Worm (Caenorhabditis elegans) whole organism, mixed stage, embryonic: ENCODE data around the gene F55G7.1.

Experiments
- M03D4.4 ChIP-seq: sonication (generic microtip); optimal IDR thresholded peaks from 2 replicates; lab custom pipeline; 2017; ENCODE audit warnings: mild to moderate bottlenecking, missing genetic modification characterization, missing compliant biosample characterization
- bed-3 ChIP-seq: fragments of 200-800 bp; sonication (Bioruptor generic); optimal IDR thresholded peaks from 3 replicates; lab custom pipeline; 2018; ENCODE audit warnings: mild to moderate bottlenecking, missing genetic modification characterization, moderate library complexity, missing compliant biosample characterization
- blmp-1 ChIP-seq: fragments of 150-350 bp; optimal IDR thresholded peaks from 2 replicates; lab custom pipeline; 2014; ENCODE audit warnings: missing biosample characterization, missing genetic modification characterization
- ceh-39 ChIP-seq: fragments of 150-350 bp; optimal IDR thresholded peaks from 2 replicates; lab custom pipeline; 2014; ENCODE audit warnings: missing biosample characterization, missing genetic modification characterization
- ceh-43 ChIP-seq: fragments of 200-800 bp; sonication (Bioruptor generic); optimal IDR thresholded peaks from 2 replicates; lab custom pipeline; 2018; ENCODE audit warnings: mild to moderate bottlenecking, missing genetic modification characterization, moderate library complexity, missing compliant biosample characterization
- ceh-83 ChIP-seq: fragments of 200-800 bp; sonication (Bioruptor generic); optimal IDR thresholded peaks from 2 replicates; lab custom pipeline; 2018; ENCODE audit warnings: mild to moderate bottlenecking, missing genetic modification characterization, missing compliant biosample characterization
- ces-1 ChIP-seq: fragments of 150-350 bp; optimal IDR thresholded peaks from 2 replicates; lab custom pipeline; 2014; ENCODE audit warnings: missing biosample characterization, missing genetic modification reagents, missing genetic modification characterization
- cnd-1 ChIP-seq: fragments of 200-800 bp; sonication (Bioruptor generic); optimal IDR thresholded peaks from 2 replicates; lab custom pipeline; 2018; ENCODE audit warnings: mild to moderate bottlenecking, missing genetic modification characterization, missing compliant biosample characterization
- drap-1 ChIP-seq: fragments of 200-800 bp; sonication (Bioruptor generic); optimal IDR thresholded peaks from 3 replicates; lab custom pipeline; 2018; ENCODE audit warnings: mild to moderate bottlenecking, missing genetic modification characterization, missing compliant biosample characterization
- elt-1 ChIP-seq: sonication (generic microtip); optimal IDR thresholded peaks from 2 replicates; lab custom pipeline; 2017; ENCODE audit warnings: missing genetic modification characterization, mild to moderate bottlenecking, missing compliant biosample characterization, antibody characterized with exemption, moderate library complexity, borderline replicate concordance; ENCODE audit not compliant: insufficient read depth
- elt-3 ChIP-seq: fragments of 150-350 bp; optimal IDR thresholded peaks from 2 replicates; lab custom pipeline; 2014; ENCODE audit warnings: missing biosample characterization, missing genetic modification characterization
- flh-1 ChIP-seq: fragments of 200-800 bp; sonication (Bioruptor generic); optimal IDR thresholded peaks from 2 replicates; lab custom pipeline; 2018; ENCODE audit warnings: mild to moderate bottlenecking, missing genetic modification characterization, moderate library complexity, missing compliant biosample characterization
- ham-2 ChIP-seq: fragments of 200-800 bp; sonication (Bioruptor generic); optimal IDR thresholded peaks from 2 replicates; lab custom pipeline; 2018; ENCODE audit warnings: mild to moderate bottlenecking, missing genetic modification characterization, missing compliant biosample characterization
- hlh-1 ChIP-seq: fragments of 150-350 bp; optimal IDR thresholded peaks from 2 replicates; lab custom pipeline; 2014; ENCODE audit warnings: missing biosample characterization, missing genetic modification reagents, missing genetic modification characterization
- lin-13 ChIP-seq: fragments of 150-350 bp; optimal IDR thresholded peaks from 2 replicates; lab custom pipeline; 2014; ENCODE audit warnings: missing biosample characterization, missing genetic modification characterization
- lin-32 ChIP-seq: fragments of 200-800 bp; sonication (Bioruptor generic); optimal IDR thresholded peaks from 2 replicates; lab custom pipeline; 2018; ENCODE audit warnings: mild to moderate bottlenecking, missing genetic modification characterization, missing compliant biosample characterization
- lsy-2 ChIP-seq: fragments of 150-350 bp; optimal IDR thresholded peaks from 2 replicates; lab custom pipeline; 2014; ENCODE audit warnings: missing biosample characterization, missing genetic modification characterization
- mab-5 ChIP-seq: fragments of 150-350 bp; optimal IDR thresholded peaks from 2 replicates; lab custom pipeline; 2014; ENCODE audit warnings: missing biosample characterization, missing genetic modification characterization
- mep-1 ChIP-seq: fragments of 150-350 bp; optimal IDR thresholded peaks from 2 replicates; lab custom pipeline; 2017; ENCODE audit warnings: missing biosample characterization, missing genetic modification reagents, missing genetic modification characterization, inconsistent platforms
- mls-2 ChIP-seq: sonication (generic microtip); optimal IDR thresholded peaks from 2 replicates; lab custom pipeline; 2016; ENCODE audit warnings: mild to moderate bottlenecking, missing genetic modification characterization, moderate library complexity, missing compliant biosample characterization
- nhr-12 ChIP-seq: fragments of 150-350 bp; optimal IDR thresholded peaks from 2 replicates; lab custom pipeline; 2014; ENCODE audit warnings: missing biosample characterization, missing genetic modification characterization
- nhr-2 ChIP-seq: fragments of 150-350 bp; optimal IDR thresholded peaks from 2 replicates; lab custom pipeline; 2014; ENCODE audit warnings: missing biosample characterization, missing genetic modification characterization
- nhr-237 ChIP-seq: fragments of 150-350 bp; optimal IDR thresholded peaks from 2 replicates; lab custom pipeline; 2014; ENCODE audit warnings: missing biosample characterization, missing genetic modification characterization
- nhr-28 ChIP-seq: fragments of 150-350 bp; optimal IDR thresholded peaks from 2 replicates; lab custom pipeline; 2014; ENCODE audit warnings: missing biosample characterization, missing genetic modification characterization
- nhr-76 ChIP-seq: sonication (generic microtip); optimal IDR thresholded peaks from 2 replicates; lab custom pipeline; 2017; ENCODE audit warnings: missing biosample characterization, missing genetic modification characterization
- pha-4 ChIP-seq: fragments of 150-350 bp; optimal IDR thresholded peaks from 2 replicates; lab custom pipeline; 2018; ENCODE audit warnings: missing biosample characterization, missing genetic modification reagents, missing genetic modification characterization
- sem-2 ChIP-seq: fragments of 200-800 bp; sonication (Bioruptor generic); optimal IDR thresholded peaks from 2 replicates; lab custom pipeline; 2018; ENCODE audit warnings: mild to moderate bottlenecking, missing genetic modification characterization, missing compliant biosample characterization
- snpc-4 ChIP-seq: fragments of 150-350 bp; optimal IDR thresholded peaks from 2 replicates; lab custom pipeline; 2014; ENCODE audit warnings: missing biosample characterization, missing genetic modification characterization
- sptf-1 ChIP-seq: sonication (generic microtip); optimal IDR thresholded peaks from 2 replicates; lab custom pipeline; 2017; ENCODE audit warnings: mild to moderate bottlenecking, missing genetic modification characterization, moderate library complexity, missing compliant biosample characterization
- tbx-8 ChIP-seq: fragments of 200-800 bp; sonication (Bioruptor generic); optimal IDR thresholded peaks from 2 replicates; lab custom pipeline; 2018; ENCODE audit warnings: mild to moderate bottlenecking, missing genetic modification characterization, moderate library complexity, missing compliant biosample characterization
- unc-120 ChIP-seq: sonication (generic microtip); optimal IDR thresholded peaks from 2 replicates; lab custom pipeline; 2017; ENCODE audit warnings: missing genetic modification characterization, missing compliant biosample characterization; ENCODE audit not compliant: poor library complexity, severe bottlenecking
- unc-39 ChIP-seq: fragments of 150-350 bp; optimal IDR thresholded peaks from 2 replicates; lab custom pipeline; 2014; ENCODE audit warnings: missing biosample characterization, missing genetic modification characterization
- unc-62 ChIP-seq: fragments of 150-350 bp; optimal IDR thresholded peaks from 2 replicates; lab custom pipeline; 2014; ENCODE audit warnings: missing biosample characterization, missing genetic modification reagents, missing genetic modification characterization
- zip-8 ChIP-seq: fragments of 150-350 bp; optimal IDR thresholded peaks from 2 replicates; lab custom pipeline; 2014; ENCODE audit warnings: missing biosample characterization, missing genetic modification characterization
- ztf-11 ChIP-seq: fragments of 150-350 bp; optimal IDR thresholded peaks from 2 replicates; lab custom pipeline; 2014; ENCODE audit warnings: missing biosample characterization, missing genetic modification characterization

F55G7.1 gene

DNA sequence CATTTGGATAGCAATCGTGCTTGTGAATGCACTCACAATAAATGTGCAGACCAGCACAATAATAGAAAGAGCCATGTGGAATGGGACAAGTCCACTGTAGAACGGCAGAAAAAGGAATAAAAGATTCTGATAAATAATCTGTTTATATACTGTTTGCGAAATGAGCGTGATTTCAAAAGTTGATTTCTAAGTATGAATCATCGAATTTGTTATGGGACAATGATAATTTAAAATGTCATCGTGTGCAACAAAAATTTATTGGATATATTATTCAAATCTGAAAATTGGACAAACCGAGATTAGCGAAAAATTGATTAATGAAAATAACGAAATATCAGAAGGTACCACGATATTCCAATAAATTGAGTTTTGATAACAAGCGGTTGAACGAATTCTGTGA is 14.6 kb downstream of the F55G7.1 start, which contains the start of gene F55G7.5:
F55G7.5 (minus strand) TSS at position 101 of the 400 bp plus-strand sequence.
- no peak for TF ChIP-seq ceh-43 (GFP tag; lab: Kevin White, UChicago)
- TF ChIP-seq snpc-4 = no peak
- no peak for TF ChIP-seq mab-5 (tag; lab: Kevin White, UChicago)
- TF ChIP-seq mls-2 (tag; lab: Kevin White, UChicago) = no peak
- no peak for TF ChIP-seq ces-1 (GFP tag; lab: Kevin White, UChicago)
- no peak for TF ChIP-seq nhr-237 (tag; lab: Kevin White, UChicago)
- TF ChIP-seq unc-120 = no peak
- TF ChIP-seq elt-3 (tag; lab: Kevin White, UChicago) = no peak
- TF ChIP-seq cnd-1 (tag; lab: Kevin White, UChicago) = no peak
- no peak for TF ChIP-seq bed-3 (GFP tag; lab: Kevin White, UChicago)
- TF ChIP-seq drap-1 (GFP tag; lab: Kevin White, UChicago) = no peak
- TF ChIP-seq pha-4 (tag; lab: Kevin White, UChicago) = no peak
- TF ChIP-seq M03D4.4 (tag; lab: Kevin White, UChicago) = no peak
- TF ChIP-seq flh-1 (GFP tag; lab: Kevin White, UChicago) = no peak

ce11 chrX:11941951-11942350 is 17.7 kb downstream of the F55G7.1 start, which contains the start of gene F55G7.3:
Gene F55G7.3 (minus strand): TSS chrX:11942051.
- TF ChIP-seq lin-32 (GFP tag; lab: Kevin White, UChicago) = no peak
- TF ChIP-seq mep-1 (tag; lab: Kevin White, UChicago) = no peak
- TF ChIP-seq sptf-1 (tag; lab: Kevin White, UChicago) = no peak
- TF ChIP-seq hlh-1 (tag; lab: Kevin White, UChicago) = no peak
- no peak for TF ChIP-seq unc-39 (tag; lab: Kevin White, UChicago)
- no peak for TF ChIP-seq nhr-28 (tag; lab: Kevin White, UChicago)
- TF ChIP-seq unc-120 = no peak
- no peak for TF ChIP-seq drap-1 (GFP tag; lab: Kevin White, UChicago)
- no peak for TF ChIP-seq snpc-4
- no peak for TF ChIP-seq blmp-1 (tag; lab: Kevin White, UChicago)
- TF ChIP-seq M03D4.4 (tag; lab: Kevin White, UChicago) = no peak
- TF ChIP-seq lsy-2 (tag; lab: Kevin White, UChicago) = no peak
- TF ChIP-seq mls-2 (tag; lab: Kevin White, UChicago) = no peak
- no peak for TF ChIP-seq ceh-39 (tag; lab: Kevin White, UChicago)
- TF ChIP-seq unc-62 = no peak
- TF ChIP-seq ceh-83 (GFP tag; lab: Kevin White, UChicago) = no peak
- TF ChIP-seq zip-8 = no peak
- TF ChIP-seq nhr-76 (tag; lab: Kevin White, UChicago) = no peak
- TF ChIP-seq, all 35 proteins: peak for 0

DNA sequence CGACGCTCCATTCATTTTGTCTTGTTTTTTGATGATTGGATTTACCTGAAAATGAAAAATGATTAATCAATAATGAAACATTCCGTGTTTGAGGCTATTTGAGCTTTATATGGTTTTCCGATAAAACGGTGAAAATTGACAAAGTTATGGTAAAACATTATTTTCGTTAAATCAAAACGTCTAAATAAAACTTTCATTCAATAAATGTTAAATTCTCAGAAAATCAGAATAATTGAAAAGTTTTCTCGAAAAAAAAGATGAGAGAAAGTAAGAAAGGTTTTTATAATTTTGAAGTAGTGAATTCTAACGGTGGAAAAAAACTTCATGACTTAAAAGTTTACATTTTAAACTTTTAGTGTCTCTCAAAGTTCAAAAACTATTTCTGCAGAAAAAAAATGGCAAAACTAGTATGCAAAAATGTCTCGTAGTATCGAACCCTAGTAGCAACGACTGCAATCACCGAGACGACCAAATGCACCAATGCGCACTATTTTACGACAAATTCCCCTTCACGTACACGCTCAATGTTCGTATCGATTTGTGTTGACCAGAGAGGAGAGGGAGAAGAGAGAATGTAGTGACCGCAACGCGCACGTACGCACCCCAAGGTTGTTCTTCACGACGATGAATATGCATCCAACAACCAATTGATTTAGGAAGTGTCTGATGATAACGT is 22.7 kb downstream of the F55G7.1 start, which contains the start of gene nfya-1:
nfya-1 (minus strand) TSS at position 51 of the 676 bp plus-strand sequence.
- TF ChIP-seq lsy-2 (tag; lab: Kevin White, UChicago) (no peak), ces-1 (GFP tag; lab: Kevin White, UChicago) (peak; percentile 44), unc-39 (tag; lab: Kevin White, UChicago) (no peak), snpc-4 (no peak), nhr-76 (tag; lab: Kevin White, UChicago) (no peak), pha-4 (tag; lab: Kevin White, UChicago) (peak; percentile 28), drap-1 (GFP tag; lab: Kevin White, UChicago) (no peak), ceh-83 (GFP tag; lab: Kevin White, UChicago) (no peak), nhr-2 (tag; lab: Kevin White, UChicago) (no peak), ztf-11 (tag; lab: Kevin White, UChicago) (no peak), nhr-28 (tag; lab: Kevin White, UChicago) (no peak), ham-2 (GFP tag; lab: Kevin White, UChicago) (no peak), flh-1 (GFP tag; lab: Kevin White, UChicago) (no peak), sptf-1 (tag; lab: Kevin White, UChicago) (no peak), blmp-1 (tag; lab: Kevin White, UChicago) (no peak), nhr-12 (tag; lab: Kevin White, UChicago) (no peak), sem-2 (no peak), unc-62 (no peak), elt-1 (no peak), ceh-43 (GFP tag; lab: Kevin White, UChicago) (no peak), lin-13 (tag; lab: Kevin White, UChicago) (peak; percentile 32), tbx-8 (GFP tag; lab: Kevin White, UChicago) (no peak), M03D4.4 (tag; lab: Kevin White, UChicago) (no peak), mab-5 (tag; lab: Kevin White, UChicago) (no peak), zip-8 (no peak), bed-3 (GFP tag; lab: Kevin White, UChicago) (no peak), ceh-39 (tag; lab: Kevin White, UChicago) (peak; percentile 59), hlh-1 (tag; lab: Kevin White, UChicago) (peak; percentile 62), mep-1 (tag; lab: Kevin White, UChicago) (peak; percentile 38), mls-2 (tag; lab: Kevin White, UChicago) (no peak), cnd-1 (tag; lab: Kevin White, UChicago) (no peak), elt-3 (tag; lab: Kevin White, UChicago) (no peak), lin-32 (GFP tag; lab: Kevin White, UChicago) (no peak), nhr-237 (tag; lab: Kevin White, UChicago) (no peak), unc-120 (no peak)
